Worm (Caenorhabditis elegans) whole organism, L4 larva: Measurements from ENCODE around the gene col-74.

Source experiments
- D1046.2 ChIP-seq: fragments of 200-800 bp; sonication (Bioruptor generic); IDR thresholded peaks from 2 replicates; pipeline ENCODE4 v1.3.6; 2022; ENCODE audit warnings: missing genetic modification characterization, missing compliant biosample characterization
- F37D6.2 ChIP-seq: sonication (generic microtip); optimal IDR thresholded peaks from 2 replicates; lab custom pipeline; 2016; ENCODE audit warnings: mild to moderate bottlenecking, missing genetic modification characterization, missing compliant biosample characterization
- F49E8.2 ChIP-seq: sonication (generic microtip); optimal IDR thresholded peaks from 2 replicates; lab custom pipeline; 2016; ENCODE audit warnings: missing compliant biosample characterization, mild to moderate bottlenecking, missing genetic modification characterization, borderline replicate concordance
- T20F7.1 ChIP-seq: fragments of 200-800 bp; sonication (Bioruptor generic); optimal IDR thresholded peaks from 2 replicates; lab custom pipeline; 2018; ENCODE audit warnings: mild to moderate bottlenecking, missing genetic modification characterization, missing compliant biosample characterization
- Y5F2A.4 ChIP-seq: fragments of 200-800 bp; sonication (Bioruptor generic); optimal IDR thresholded peaks from 2 replicates; lab custom pipeline; 2018; ENCODE audit warnings: mild to moderate bottlenecking, missing genetic modification characterization, missing compliant biosample characterization
- ZK337.2 ChIP-seq: fragments of 200-800 bp; sonication (Bioruptor generic); IDR thresholded peaks from 2 replicates; pipeline ENCODE4 v1.3.6; 2022; ENCODE audit warnings: missing genetic modification reagents, missing genetic modification characterization, missing compliant biosample characterization
- aha-1 ChIP-seq: fragments of 150-350 bp; peaks from one replicate; lab custom pipeline; 2014; ENCODE audit warnings: missing biosample characterization, missing genetic modification characterization
- aly-2 ChIP-seq: sonication (generic microtip); optimal IDR thresholded peaks from 2 replicates; lab custom pipeline; 2018; ENCODE audit warnings: missing biosample characterization, missing genetic modification characterization
- attf-4 ChIP-seq: sonication (generic microtip); optimal IDR thresholded peaks from 3 replicates; lab custom pipeline; 2017; ENCODE audit warnings: missing biosample characterization, missing genetic modification characterization
- ceh-32 ChIP-seq: sonication (generic microtip); optimal IDR thresholded peaks from 2 replicates; lab custom pipeline; 2016; ENCODE audit warnings: mild to moderate bottlenecking, missing genetic modification characterization, missing compliant biosample characterization; ENCODE audit not compliant: poor library complexity
- ceh-82 ChIP-seq: sonication (generic microtip); optimal IDR thresholded peaks from 2 replicates; lab custom pipeline; 2017; ENCODE audit warnings: missing biosample characterization, missing genetic modification characterization
- ces-1 ChIP-seq: fragments of 150-350 bp; sonication (generic microtip); optimal IDR thresholded peaks from 4 replicates; lab custom pipeline; 2014; ENCODE audit warnings: missing biosample characterization, missing genetic modification reagents, missing genetic modification characterization
- cey-2 ChIP-seq: sonication (generic microtip); optimal IDR thresholded peaks from 3 replicates; lab custom pipeline; 2017; ENCODE audit warnings: missing genetic modification characterization, mild to moderate bottlenecking, missing compliant biosample characterization, antibody characterized with exemption, borderline replicate concordance; ENCODE audit not compliant: insufficient read depth
- ctbp-1 ChIP-seq: fragments of 200-800 bp; sonication (Bioruptor generic); IDR thresholded peaks from 2 replicates; pipeline ENCODE4 v1.3.6; 2022; ENCODE audit warnings: missing genetic modification reagents, missing genetic modification characterization, missing compliant biosample characterization
- daf-16 ChIP-seq, 3 experiments: sonication (generic microtip); optimal IDR thresholded peaks; 2 replicates each; lab custom pipeline; 2016 to 2017; ENCODE audit warnings: missing genetic modification characterization in 3 of 3, missing genetic modification reagents in 3 of 3, mild to moderate bottlenecking in 2 of 3, missing compliant biosample characterization in 2 of 3, missing biosample characterization in 1 of 3, moderate library complexity in 1 of 3
- daf-19 ChIP-seq: fragments of 200-800 bp; sonication (Bioruptor generic); conservative IDR thresholded peaks from 2 replicates; pipeline ENCODE4 v1.3.6; 2022; ENCODE audit warnings: missing genetic modification characterization, missing compliant biosample characterization
- dmd-6 ChIP-seq: fragments of 200-800 bp; sonication (Bioruptor generic); IDR thresholded peaks from 2 replicates; pipeline ENCODE4 v1.3.6; 2022; ENCODE audit warnings: missing genetic modification reagents, missing genetic modification characterization, missing compliant biosample characterization
- dpl-1 ChIP-seq: fragments of 150-350 bp; optimal IDR thresholded peaks from 2 replicates; lab custom pipeline; 2014; ENCODE audit warnings: missing biosample characterization, missing genetic modification reagents, missing genetic modification characterization
- dve-1 ChIP-seq: sonication (generic microtip); optimal IDR thresholded peaks from 2 replicates; lab custom pipeline; 2017; ENCODE audit warnings: antibody characterized with exemption, mild to moderate bottlenecking, missing genetic modification characterization, missing compliant biosample characterization; ENCODE audit not compliant: insufficient read depth
- egl-27 ChIP-seq: sonication (generic microtip); optimal IDR thresholded peaks from 3 replicates; lab custom pipeline; 2017; ENCODE audit warnings: missing biosample characterization, missing genetic modification reagents, missing genetic modification characterization
- egl-43 ChIP-seq: fragments of 200-800 bp; sonication (Bioruptor generic); IDR thresholded peaks from 2 replicates; pipeline ENCODE4 v1.3.6; 2022; ENCODE audit warnings: missing genetic modification reagents, missing genetic modification characterization, missing compliant biosample characterization
- fkh-10 ChIP-seq: fragments of 150-350 bp; optimal IDR thresholded peaks from 2 replicates; lab custom pipeline; 2014; ENCODE audit warnings: missing biosample characterization, missing genetic modification reagents, missing genetic modification characterization
- gei-8 ChIP-seq: fragments of 200-800 bp; sonication (Bioruptor generic); optimal IDR thresholded peaks from 2 replicates; lab custom pipeline; 2018; ENCODE audit warnings: mild to moderate bottlenecking, missing genetic modification characterization, missing compliant biosample characterization
- hif-1 ChIP-seq, 2 experiments: sonication (generic microtip); optimal IDR thresholded peaks; 2 replicates each; lab custom pipeline; 2016 to 2017; ENCODE audit warnings: missing compliant biosample characterization in 2 of 2, missing genetic modification characterization in 2 of 2, missing genetic modification reagents in 2 of 2, missing genotype in 2 of 2, mild to moderate bottlenecking in 1 of 2
- hlh-30 ChIP-seq: sonication (generic microtip); optimal IDR thresholded peaks from 2 replicates; lab custom pipeline; 2017; ENCODE audit warnings: antibody characterized with exemption, mild to moderate bottlenecking, missing genetic modification characterization, missing compliant biosample characterization; ENCODE audit not compliant: insufficient read depth
- jun-1 ChIP-seq: fragments of 150-350 bp; optimal IDR thresholded peaks from 2 replicates; lab custom pipeline; 2014; ENCODE audit warnings: missing biosample characterization, missing genetic modification reagents, missing genetic modification characterization
- lin-15B ChIP-seq: fragments of 150-350 bp; sonication (generic microtip); optimal IDR thresholded peaks from 3 replicates; lab custom pipeline; 2014; ENCODE audit warnings: missing biosample characterization, missing genetic modification characterization
- lir-3 ChIP-seq: sonication (generic microtip); optimal IDR thresholded peaks from 2 replicates; lab custom pipeline; 2016; ENCODE audit warnings: mild to moderate bottlenecking, missing genetic modification characterization, missing compliant biosample characterization
- mdl-1 ChIP-seq, 2 experiments: fragments of 150-350 bp in 1 of 2; sonication (generic microtip) in 1 of 2; optimal IDR thresholded peaks; 2 replicates each; lab custom pipeline; 2014 to 2017; ENCODE audit warnings: missing biosample characterization in 2 of 2, missing genetic modification characterization in 2 of 2
- mep-1 ChIP-seq: fragments of 150-350 bp; sonication (generic microtip); optimal IDR thresholded peaks from 3 replicates; lab custom pipeline; 2014; ENCODE audit warnings: missing biosample characterization, missing genetic modification characterization
- mes-2 ChIP-seq: sonication (generic microtip); optimal IDR thresholded peaks from 2 replicates; lab custom pipeline; 2016; ENCODE audit warnings: missing genotype, mild to moderate bottlenecking, missing genetic modification characterization, missing compliant biosample characterization; ENCODE audit not compliant: poor library complexity, severe bottlenecking
- mxl-2 ChIP-seq: fragments of 200-800 bp; sonication (Bioruptor generic); conservative IDR thresholded peaks from 2 replicates; pipeline ENCODE4 v1.3.6; 2022; ENCODE audit warnings: missing genetic modification reagents, missing genetic modification characterization, missing compliant biosample characterization
- nhr-111 ChIP-seq: fragments of 200-800 bp; sonication (Bioruptor generic); optimal IDR thresholded peaks from 2 replicates; lab custom pipeline; 2018; ENCODE audit warnings: mild to moderate bottlenecking, missing genetic modification characterization, missing compliant biosample characterization
- nhr-25 ChIP-seq: sonication (generic microtip); optimal IDR thresholded peaks from 2 replicates; lab custom pipeline; 2017; ENCODE audit warnings: missing genetic modification characterization, mild to moderate bottlenecking, missing compliant biosample characterization, antibody characterized with exemption, moderate library complexity, borderline replicate concordance; ENCODE audit not compliant: insufficient read depth
- nhr-41 ChIP-seq: fragments of 200-800 bp; sonication (Bioruptor generic); IDR thresholded peaks from 2 replicates; pipeline ENCODE4 v1.3.6; 2022; ENCODE audit warnings: missing genetic modification reagents, missing genetic modification characterization, missing compliant biosample characterization
- nhr-42 ChIP-seq: fragments of 200-800 bp; sonication (Bioruptor generic); IDR thresholded peaks from 2 replicates; pipeline ENCODE4 v1.3.6; 2022; ENCODE audit warnings: missing genetic modification characterization, missing compliant biosample characterization
- nhr-48 ChIP-seq: sonication (generic microtip); optimal IDR thresholded peaks from 2 replicates; lab custom pipeline; 2016; ENCODE audit warnings: mild to moderate bottlenecking, missing genetic modification characterization, missing compliant biosample characterization
- nhr-6 ChIP-seq: fragments of 150-350 bp; optimal IDR thresholded peaks from 2 replicates; lab custom pipeline; 2014; ENCODE audit warnings: missing biosample characterization, missing genetic modification characterization
- nhr-77 ChIP-seq: fragments of 150-350 bp; optimal IDR thresholded peaks from 2 replicates; lab custom pipeline; 2014; ENCODE audit warnings: missing biosample characterization, missing genetic modification characterization
- spr-3 ChIP-seq: fragments of 200-800 bp; sonication (Bioruptor generic); optimal IDR thresholded peaks from 2 replicates; lab custom pipeline; 2018; ENCODE audit warnings: mild to moderate bottlenecking, missing genetic modification characterization, missing compliant biosample characterization
- tag-97 ChIP-seq: fragments of 200-800 bp; sonication (Bioruptor generic); IDR thresholded peaks from 2 replicates; pipeline ENCODE4 v1.3.6; 2022; ENCODE audit warnings: missing genetic modification characterization, missing compliant biosample characterization
- unc-39 ChIP-seq: sonication (generic microtip); optimal IDR thresholded peaks from 2 replicates; lab custom pipeline; 2017; ENCODE audit warnings: missing biosample characterization, missing genetic modification characterization
- unc-62 ChIP-seq, 3 experiments: fragments of 150-350 bp in 1 of 3; sonication (generic microtip); optimal IDR thresholded peaks in 2 of 3; peaks in 1 of 3; 1 replicate in 1 of 3; 2 replicates in 2 of 3; lab custom pipeline; 2014 to 2017; ENCODE audit warnings: missing biosample characterization in 3 of 3, missing genetic modification characterization in 3 of 3, missing genetic modification reagents in 3 of 3, missing genotype in 1 of 3
- vab-7 ChIP-seq: fragments of 200-800 bp; sonication (Bioruptor generic); IDR thresholded peaks from 2 replicates; pipeline ENCODE4 v1.3.6; 2022; ENCODE audit warnings: missing genetic modification reagents, missing genetic modification characterization, missing compliant biosample characterization
- zag-1 ChIP-seq: fragments of 150-350 bp; optimal IDR thresholded peaks from 2 replicates; lab custom pipeline; 2014; ENCODE audit warnings: missing biosample characterization, missing genetic modification characterization
- zfp-2 ChIP-seq: sonication (generic microtip); optimal IDR thresholded peaks from 2 replicates; lab custom pipeline; 2016; ENCODE audit warnings: mild to moderate bottlenecking, missing genetic modification characterization, missing compliant biosample characterization
- zip-2 ChIP-seq: fragments of 150-350 bp; optimal IDR thresholded peaks from 2 replicates; lab custom pipeline; 2014; ENCODE audit warnings: missing biosample characterization, missing genetic modification characterization
- ztf-11 ChIP-seq: fragments of 150-350 bp; optimal IDR thresholded peaks from 2 replicates; lab custom pipeline; 2014; ENCODE audit warnings: missing biosample characterization, missing genetic modification characterization
- ztf-7 ChIP-seq: fragments of 150-350 bp; optimal IDR thresholded peaks from 2 replicates; lab custom pipeline; 2014; ENCODE audit warnings: missing biosample characterization, missing genetic modification characterization

The col-74 gene

DNA sequence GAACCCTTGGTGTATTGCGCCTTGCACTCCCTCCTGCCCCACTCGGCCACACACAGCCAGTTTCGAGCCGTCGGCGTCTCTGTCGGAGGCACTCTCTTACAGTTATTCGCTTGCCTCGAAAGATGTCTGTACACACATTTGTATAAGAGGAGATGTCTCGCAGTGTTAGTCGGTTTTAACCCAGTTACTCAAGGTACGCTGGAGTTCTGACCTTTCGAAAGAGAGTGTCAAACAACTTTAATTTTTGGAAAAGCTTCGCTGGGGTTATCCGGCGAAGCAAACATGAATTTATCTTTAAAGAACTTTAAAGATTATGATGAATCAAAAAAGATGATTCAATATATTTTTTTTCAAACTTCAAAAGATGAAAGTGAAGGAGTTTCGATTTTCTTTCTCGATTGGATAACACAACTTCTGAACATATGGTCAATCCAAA, 14.5 kb downstream of the col-74 start (continued):
- TF ChIP-seq lir-3 (tag; lab: Kevin White, UChicago) (peak; percentile 87), mep-1 (tag; lab: Kevin White, UChicago) (peak; percentile 99), lin-15B (tag; lab: Kevin White, UChicago) (peak; percentile 63), ces-1 (GFP tag; lab: Kevin White, UChicago) (peak; percentile 94), ztf-7 (peak; percentile 91), unc-62 (GFP tag; optimal IDR thresholded peaks at IDR 0.05 in 1 of 2; lab: Kevin White, UChicago) (peak; percentile 85 to 100), unc-62 (tag; optimal IDR thresholded peaks at IDR 0.05; lab: Kevin White, UChicago) (peak; percentile 50), dpl-1 (GFP tag; lab: Kevin White, UChicago) (peak; percentile 87), nhr-48 (tag; lab: Kevin White, UChicago) (peak; percentile 97), F49E8.2 (peak; percentile 97), mxl-2 (peak; percentile 86), unc-39 (peak; percentile 75), ztf-11 (peak; percentile 47), zfp-2 (tag; lab: Kevin White, UChicago) (peak; percentile 87), aha-1 (tag; lab: Kevin White, UChicago) (peak; percentile 100), fkh-10 (peak; percentile 100), dmd-6 (GFP tag; lab: Robert Waterston, UW) (peak; percentile 99), vab-7 (GFP tag; lab: Robert Waterston, UW) (peak; percentile 87), F37D6.2 (tag; lab: Kevin White, UChicago) (peak; percentile 97), aly-2 (no peak), egl-43 (GFP tag; lab: Robert Waterston, UW) (peak; percentile 99), gei-8 (GFP tag; lab: Kevin White, UChicago) (peak; percentile 94), ceh-82 (tag; lab: Kevin White, UChicago) (peak; percentile 36), attf-4 (tag; lab: Kevin White, UChicago) (peak; percentile 48), mes-2 (tag; lab: Kevin White, UChicago) (peak; percentile 96), hlh-30 (tag; lab: Kevin White, UChicago) (peak; percentile 96), nhr-111 (peak; percentile 89), tag-97 (GFP tag; lab: Robert Waterston, UW) (no peak), daf-19 (GFP tag; lab: Robert Waterston, UW) (peak; percentile 99), nhr-42 (GFP tag; lab: Robert Waterston, UW) (peak; percentile 97), zag-1 (peak; percentile 97), hif-1 (tag; optimal IDR thresholded peaks at IDR 0.05; lab: Kevin White, UChicago) (peak; percentile 88 to 94), nhr-77 (tag; lab: Kevin White, UChicago) (peak; percentile 98), zip-2 (tag; lab: Kevin White, UChicago) (peak; percentile 91), daf-16 (GFP tag; optimal IDR thresholded peaks at IDR 0.05; lab: Kevin White, UChicago) (peak; percentile 89 to 97), daf-16 (tag; optimal IDR thresholded peaks at IDR 0.05; lab: Kevin White, UChicago) (peak; percentile 89), ZK337.2 (GFP tag; lab: Robert Waterston, UW) (peak; percentile 78), nhr-41 (GFP tag; lab: Robert Waterston, UW) (peak; percentile 98), ceh-32 (tag; lab: Kevin White, UChicago) (peak; percentile 91), dve-1 (tag; lab: Kevin White, UChicago) (peak; percentile 100), D1046.2 (GFP tag; lab: Robert Waterston, UW) (peak; percentile 92), spr-3 (GFP tag; lab: Kevin White, UChicago) (peak; percentile 97), mdl-1 (tag; optimal IDR thresholded peaks at IDR 0.05; lab: Kevin White, UChicago) (peak; percentile 94 to 95), jun-1 (tag; lab: Kevin White, UChicago) (peak; percentile 98), cey-2 (peak; percentile 89), T20F7.1 (peak; percentile 93), nhr-6 (tag; lab: Kevin White, UChicago) (peak; percentile 96), nhr-25 (tag; lab: Kevin White, UChicago) (peak; percentile 96), egl-27 (peak; percentile 93), ctbp-1 (GFP tag; lab: Robert Waterston, UW) (peak; percentile 99), Y5F2A.4 (GFP tag; lab: Kevin White, UChicago) (peak; percentile 88)
